Worm (Caenorhabditis elegans): Measurements from ENCODE around the gene clec-166.

clec-166 gene

DNA sequence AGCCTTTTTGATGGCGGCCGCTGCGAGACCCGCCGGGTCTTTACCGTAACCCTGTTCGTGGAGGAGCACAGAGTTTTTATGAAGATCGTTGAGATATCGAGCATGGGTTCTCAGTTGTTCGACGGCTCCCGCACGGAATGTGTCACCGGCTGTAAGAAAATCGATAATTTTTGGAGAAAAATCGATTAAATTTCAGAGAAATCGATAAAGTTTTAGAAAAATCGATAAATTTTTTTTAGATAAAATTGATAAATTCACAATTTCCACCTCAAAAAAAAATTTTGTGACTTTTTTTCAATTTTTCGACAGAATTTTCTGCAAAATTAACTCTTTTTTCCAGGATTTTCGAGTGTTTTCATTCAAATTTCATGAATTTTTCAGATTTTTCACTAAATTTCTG is 16.4 kb downstream of the clec-166 start:
- TF ChIP-seq ztf-4 (tag; optimal IDR thresholded peaks at IDR 0.05) (no peak), nfya-1 (tag; optimal IDR thresholded peaks at IDR 0.05; ENCODE audit: insufficient read depth) (no peak), unc-62 (GFP tag; optimal IDR thresholded peaks at IDR 0.05) (no peak), ceh-9 (tag; optimal IDR thresholded peaks at IDR 0.05) (no peak), ceh-28 (tag; optimal IDR thresholded peaks at IDR 0.05) (peak; percentile 70), ztf-11 (tag; optimal IDR thresholded peaks at IDR 0.05) (no peak)

DNA sequence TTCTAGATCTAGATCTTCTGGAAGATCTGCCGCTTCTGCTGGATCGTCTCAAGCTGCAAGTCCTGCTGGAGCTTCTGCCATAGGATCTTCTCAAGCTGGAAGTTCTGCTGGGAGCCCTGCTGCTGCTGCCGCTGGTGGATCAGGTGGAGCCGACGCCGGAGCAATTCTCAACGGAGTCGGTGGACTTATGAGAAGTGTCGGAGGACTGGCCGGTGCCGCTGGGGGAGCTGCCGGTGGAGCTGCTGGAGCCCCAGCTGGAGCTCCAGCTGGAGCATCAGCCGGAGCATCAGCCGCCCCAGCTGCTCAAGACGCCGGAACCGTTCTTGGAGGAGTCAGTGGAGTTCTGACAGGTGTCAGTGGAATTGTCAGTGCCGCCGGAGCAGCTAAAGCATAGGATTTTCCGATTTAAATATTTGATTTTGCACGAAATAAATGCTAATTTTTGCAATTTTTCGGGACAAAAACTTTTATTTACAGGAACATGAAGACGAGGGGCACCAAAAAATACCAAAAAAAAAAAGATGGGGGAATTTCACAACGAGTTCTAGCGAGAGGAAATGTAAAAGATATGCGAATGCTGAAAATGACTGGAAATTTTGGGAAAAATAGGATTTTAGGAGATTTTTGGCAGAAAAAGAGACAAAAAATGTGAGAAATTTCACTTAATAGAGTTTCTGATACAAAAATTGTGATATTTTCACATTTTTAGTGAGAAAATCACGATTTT is 18.6 kb downstream of the clec-166 start:
- no peak for TF ChIP-seq hmg-11 (tag; optimal IDR thresholded peaks at IDR 0.05)
- no peak for TF ChIP-seq lin-15B (tag; optimal IDR thresholded peaks at IDR 0.05)
- no peak for TF ChIP-seq mml-1 (tag; optimal IDR thresholded peaks at IDR 0.05)
- TF ChIP-seq unc-39 (tag; optimal IDR thresholded peaks at IDR 0.05), result no peak
- TF ChIP-seq eor-1 (tag; optimal IDR thresholded peaks at IDR 0.05), result no peak
- no peak for TF ChIP-seq pqm-1 (tag; optimal IDR thresholded peaks at IDR 0.05)
- TF ChIP-seq jun-1 (tag; optimal IDR thresholded peaks at IDR 0.05), result no peak
- no peak for TF ChIP-seq elt-2 (tag; optimal IDR thresholded peaks at IDR 0.05)

- TF ChIP-seq elt-3 (tag; optimal IDR thresholded peaks at IDR 0.05) (no peak), R02D3.7 (tag; optimal IDR thresholded peaks at IDR 0.05) (no peak), lin-15B (tag; optimal IDR thresholded peaks at IDR 0.05) (no peak), ceh-28 (tag; optimal IDR thresholded peaks at IDR 0.05) (no peak)
These were observed 19.6 kb downstream of the clec-166 start, which contains the start of gene W09G12.6 for ce11 chrIV:1231589-1231988. TSS of gene W09G12.6 (plus strand) at chrIV:1231889.

ce11 chrIV:1228675-1229130 is 22.4 kb downstream of the clec-166 start, which contains the start of gene W09G12.7:
TSS of gene W09G12.7 (plus strand) at chrIV:1229080.
- TF ChIP-seq fkh-2 (tag; optimal IDR thresholded peaks at IDR 0.05), result no peak
- TF ChIP-seq ceh-28 (tag; optimal IDR thresholded peaks at IDR 0.05), result no peak
- no peak for TF ChIP-seq lsy-12 (tag; optimal IDR thresholded peaks at IDR 0.05)
- peak; percentile 54 for TF ChIP-seq pqm-1 (tag; optimal IDR thresholded peaks at IDR 0.05)
- no peak for TF ChIP-seq fkh-10 (GFP tag; optimal IDR thresholded peaks at IDR 0.05)
- no peak for TF ChIP-seq R02D3.7 (tag; optimal IDR thresholded peaks at IDR 0.05)
- no peak for TF ChIP-seq ceh-82 (tag; optimal IDR thresholded peaks at IDR 0.05)
- TF ChIP-seq tbx-2 (tag; optimal IDR thresholded peaks at IDR 0.05), result no peak
- TF ChIP-seq nhr-43 (tag; optimal IDR thresholded peaks at IDR 0.05; ENCODE audit: poor library complexity, severe bottlenecking), result no peak
- no peak for TF ChIP-seq nhr-11 (tag; optimal IDR thresholded peaks at IDR 0.05)
- peak; percentile 18 for TF ChIP-seq pha-4 (tag; optimal IDR thresholded peaks at IDR 0.05)
- TF ChIP-seq elt-2 (tag; optimal IDR thresholded peaks at IDR 0.05), result peak; percentile 91
- TF ChIP-seq nhr-67 (tag; optimal IDR thresholded peaks at IDR 0.05), result no peak
- peak; percentile 27 for TF ChIP-seq jun-1 (tag; optimal IDR thresholded peaks at IDR 0.05)
- TF ChIP-seq eor-1 (tag; optimal IDR thresholded peaks at IDR 0.05), result no peak
- no peak for TF ChIP-seq nhr-77 (tag; optimal IDR thresholded peaks at IDR 0.05)
- TF ChIP-seq skn-1 (tag; optimal IDR thresholded peaks at IDR 0.05), result no peak
- TF ChIP-seq ceh-9 (tag; optimal IDR thresholded peaks at IDR 0.05), result no peak

ce11 chrIV:1225596-1226232 is 25.4 kb downstream of the clec-166 start, which contains the start of gene W09G12.8:
TSS of gene W09G12.8 (plus strand) at chrIV:1226182.
- no peak for TF ChIP-seq zag-1 (tag; optimal IDR thresholded peaks at IDR 0.05)
- TF ChIP-seq ceh-16 (tag; optimal IDR thresholded peaks at IDR 0.05), result no peak
- TF ChIP-seq pqm-1 (tag; optimal IDR thresholded peaks at IDR 0.05), result no peak
- TF ChIP-seq ztf-11 (tag; optimal IDR thresholded peaks at IDR 0.05), result no peak
- TF ChIP-seq nhr-25 (tag; optimal IDR thresholded peaks at IDR 0.05), result no peak
- TF ChIP-seq tbx-2 (tag; optimal IDR thresholded peaks at IDR 0.05), result no peak
- no peak for TF ChIP-seq nfya-1 (tag; optimal IDR thresholded peaks at IDR 0.05; ENCODE audit: insufficient read depth)
- no peak for TF ChIP-seq ZK546.5 (tag; optimal IDR thresholded peaks at IDR 0.05)
- TF ChIP-seq elt-3 (tag; optimal IDR thresholded peaks at IDR 0.05), result no peak
- no peak for TF ChIP-seq nhr-67 (tag; optimal IDR thresholded peaks at IDR 0.05)
- no peak for TF ChIP-seq snpc-4 (tag; optimal IDR thresholded peaks at IDR 0.05)
- TF ChIP-seq mml-1 (tag; optimal IDR thresholded peaks at IDR 0.05), result no peak
- TF ChIP-seq lin-15B (tag; optimal IDR thresholded peaks at IDR 0.05), result no peak
